Worm (Caenorhabditis elegans) whole organism, L4/young adult: ENCODE measurements around the gene nstp-8.

ENCODE experiments used
- W03F9.2 ChIP-seq: fragments of 150-350 bp; optimal IDR thresholded peaks from 2 replicates; lab custom pipeline; 2014; ENCODE audit warnings: missing biosample characterization, missing genetic modification characterization
- dao-5 ChIP-seq: sonication (generic microtip); optimal IDR thresholded peaks from 2 replicates; lab custom pipeline; 2016; ENCODE audit warnings: missing genotype, missing genetic modification characterization, moderate library complexity, missing compliant biosample characterization
- him-1 ChIP-seq: sonication (generic microtip); optimal IDR thresholded peaks from 2 replicates; lab custom pipeline; 2016; ENCODE audit warnings: missing genotype, missing genetic modification reagents, missing genetic modification characterization, missing compliant biosample characterization

DNA sequence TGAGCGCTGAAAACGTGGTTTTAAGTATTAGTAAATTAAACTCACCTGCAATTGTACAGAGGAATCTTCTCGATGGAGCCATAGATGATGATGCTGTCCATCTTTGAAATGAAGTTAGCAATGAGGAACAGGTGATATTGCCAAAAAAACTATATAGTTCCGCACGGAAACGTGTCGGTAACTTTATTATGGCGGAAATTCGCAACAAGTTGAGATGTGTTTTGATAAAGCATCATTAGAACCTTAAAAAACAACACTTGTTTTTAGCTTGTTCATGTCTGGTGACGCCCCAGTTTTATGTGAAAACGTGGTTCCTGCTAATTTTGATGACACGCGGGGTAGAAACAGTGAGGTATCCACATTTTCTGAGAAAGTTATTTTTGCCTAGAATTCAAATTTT is 9.3 kb upstream of the nstp-8 start, which contains the start of gene srt-40:
- TF ChIP-seq him-1 (no peak), dao-5 (tag; lab: Kevin White, UChicago) (no peak), W03F9.2 (tag; lab: Kevin White, UChicago) (no peak)
